Worm (Caenorhabditis elegans): ENCODE measurements around the gene hpr-9.

- TF ChIP-seq F37B4.10 (GFP tag; IDR thresholded peaks at IDR 0.05) = no peak
- TF ChIP-seq dpl-1 (GFP tag; optimal IDR thresholded peaks at IDR 0.05) = no peak
- no peak for TF ChIP-seq zim-3 (tag; optimal IDR thresholded peaks at IDR 0.05)
- no peak for TF ChIP-seq him-1 (tag; optimal IDR thresholded peaks at IDR 0.05)
- TF ChIP-seq ama-1 (optimal IDR thresholded peaks at IDR 0.05) = no peak
- no peak for TF ChIP-seq ama-1 (GFP tag; optimal IDR thresholded peaks at IDR 0.05)
- no peak for TF ChIP-seq rcor-1 (GFP tag; IDR thresholded peaks at IDR 0.05)
- no peak for TF ChIP-seq sptf-2 (GFP tag; optimal IDR thresholded peaks at IDR 0.05)
- no peak for TF ChIP-seq unc-130 (GFP tag; optimal IDR thresholded peaks at IDR 0.05)
- TF ChIP-seq ceh-27 (GFP tag; optimal IDR thresholded peaks at IDR 0.05) = no peak
- TF ChIP-seq Y53F4B.3 (GFP tag; IDR thresholded peaks at IDR 0.05) = no peak
Observed at ce11 chrIII:10612333-10612732, 9.0 kb upstream of the hpr-9 start, which contains the start of gene Y39A1A.24.
